Fruit fly (Drosophila melanogaster): ENCODE results near the gene CG12075.

Gene CG12075

DNA sequence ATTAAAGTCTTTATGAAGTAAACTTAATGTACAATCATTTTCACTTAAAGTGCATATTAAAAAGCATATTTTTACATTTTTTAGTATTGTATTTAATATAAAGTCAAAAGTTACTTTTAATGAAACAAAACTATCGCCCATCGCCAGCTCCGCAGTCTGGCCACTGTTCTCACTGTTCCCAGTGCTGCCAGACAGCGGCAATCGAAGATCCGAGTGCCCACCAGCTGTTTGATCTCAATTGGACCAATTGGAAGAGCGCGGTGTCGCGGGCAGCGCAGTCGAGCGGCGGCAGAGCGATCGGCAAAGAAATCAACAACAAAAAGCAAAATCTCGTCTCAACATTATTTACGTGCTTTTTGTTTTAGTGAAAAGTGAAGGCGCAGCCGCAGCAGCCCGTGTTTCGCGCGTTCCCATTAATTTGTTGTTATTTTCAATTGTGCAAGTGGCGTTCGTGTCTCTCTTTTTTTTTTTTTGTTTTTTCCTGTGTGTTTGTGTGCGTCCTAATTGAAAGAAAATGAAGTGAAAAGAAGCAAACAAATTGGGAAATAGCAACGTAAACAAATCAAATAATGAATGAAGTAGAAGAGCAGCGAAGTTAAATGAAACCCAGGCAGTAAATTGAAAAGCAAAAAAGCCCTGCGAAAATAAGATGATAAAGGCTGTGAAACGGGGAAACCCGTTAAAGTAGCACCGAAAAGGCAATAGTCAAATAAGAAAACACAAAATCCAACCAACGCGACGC is 68.9 kb downstream of the CG12075 start, which contains the start of gene rdgA (continued):
- TF ChIP-seq Smox (GFP tag; optimal IDR thresholded peaks at IDR 0.05) = no peak
- TF ChIP-seq CG6792 (GFP tag; optimal IDR thresholded peaks at IDR 0.05) = no peak
- no peak for TF ChIP-seq fd85E (GFP tag; optimal IDR thresholded peaks at IDR 0.05)
- no peak for TF ChIP-seq CG9139 (GFP tag; optimal IDR thresholded peaks at IDR 0.05)
- TF ChIP-seq Blimp-1 (GFP tag; optimal IDR thresholded peaks at IDR 0.05) = no peak
- peak; percentile 46; the same call in 1 of the 3 replicates for TF ChIP-seq eg (GFP tag; IDR thresholded peaks at IDR 0.05)
- no peak for TF ChIP-seq CG32006 (GFP tag; optimal IDR thresholded peaks at IDR 0.05)
- TF ChIP-seq CG4318 (GFP tag; optimal IDR thresholded peaks at IDR 0.05) = no peak
- TF ChIP-seq Eip93F (GFP tag; optimal IDR thresholded peaks at IDR 0.05) = no peak
- TF ChIP-seq esn (GFP tag; optimal IDR thresholded peaks at IDR 0.05) = peak; percentile 1
- peak; percentile 53 for TF ChIP-seq Eip78C (GFP tag)
- peak; percentile 0 for TF ChIP-seq cyc (GFP tag; optimal IDR thresholded peaks at IDR 0.05)
- TF ChIP-seq fkh (GFP tag; optimal IDR thresholded peaks at IDR 0.05) = peak; percentile 17
- TF ChIP-seq CG6854 (GFP tag; optimal IDR thresholded peaks at IDR 0.05) = no peak

dm6 chrX:8907547-8907813 is 69.4 kb downstream of the CG12075 start:
- TF ChIP-seq Eip75B (GFP tag; optimal IDR thresholded peaks at IDR 0.05) (no peak), Sox15 (GFP tag; optimal IDR thresholded peaks at IDR 0.05) (no peak), CG3919 (GFP tag; optimal IDR thresholded peaks at IDR 0.05) (no peak), spab (GFP tag; optimal IDR thresholded peaks at IDR 0.05) (no peak), CG11294 (GFP tag; IDR thresholded peaks at IDR 0.05) (no peak), Eip93F (GFP tag; optimal IDR thresholded peaks at IDR 0.05) (no peak), fkh (GFP tag; optimal IDR thresholded peaks at IDR 0.05) (no peak), esn (GFP tag; optimal IDR thresholded peaks at IDR 0.05) (no peak), Lpt (GFP tag; optimal IDR thresholded peaks at IDR 0.05) (no peak), Sox102F (GFP tag; optimal IDR thresholded peaks at IDR 0.05) (no peak), Blimp-1 (GFP tag; optimal IDR thresholded peaks at IDR 0.05) (no peak), Gug (GFP tag; IDR thresholded peaks at IDR 0.05) (no peak), Hr39 (GFP tag; optimal IDR thresholded peaks at IDR 0.05) (no peak), cyc (GFP tag; optimal IDR thresholded peaks at IDR 0.05) (no peak), Met (GFP tag; optimal IDR thresholded peaks at IDR 0.05) (no peak), ss (GFP tag; optimal IDR thresholded peaks at IDR 0.05) (no peak), CG1621 (tag; optimal IDR thresholded peaks at IDR 0.05) (no peak)

DNA sequence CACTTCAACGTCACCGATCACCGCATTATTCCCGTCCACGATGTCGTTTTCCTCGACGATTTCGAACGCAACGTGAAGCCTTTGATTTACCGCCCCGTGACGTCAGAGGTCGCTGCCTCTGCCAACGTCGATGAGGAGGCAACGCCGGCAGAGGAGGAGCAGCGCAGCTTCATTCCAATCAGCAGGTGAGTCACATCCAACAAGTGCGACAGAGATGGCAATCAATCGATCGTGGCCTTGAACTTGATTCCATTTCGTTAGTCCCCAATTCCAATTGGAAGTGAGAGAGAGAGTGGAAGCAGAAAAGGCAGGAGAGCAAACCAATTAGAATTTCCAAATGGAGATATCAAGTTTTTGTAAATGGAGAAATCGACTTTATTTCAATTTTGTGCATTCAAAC is 70.0 kb downstream of the CG12075 start:
- TF ChIP-seq Blimp-1 (GFP tag; optimal IDR thresholded peaks at IDR 0.05) (peak; percentile 2), topi (GFP tag; optimal IDR thresholded peaks at IDR 0.05) (no peak)

- TF ChIP-seq net (GFP tag; optimal IDR thresholded peaks at IDR 0.05) (no peak), esn (GFP tag; optimal IDR thresholded peaks at IDR 0.05) (no peak), CG31627 (GFP tag; optimal IDR thresholded peaks at IDR 0.05) (no peak), topi (GFP tag; optimal IDR thresholded peaks at IDR 0.05) (no peak), Eip78C (GFP tag) (no peak), CG34406 (GFP tag; optimal IDR thresholded peaks at IDR 0.05) (no peak), CG6276 (GFP tag; optimal IDR thresholded peaks at IDR 0.05) (no peak), CG10631 (GFP tag; optimal IDR thresholded peaks at IDR 0.05) (no peak), CG10669 (GFP tag; optimal IDR thresholded peaks at IDR 0.05) (no peak), CG6808 (GFP tag; optimal IDR thresholded peaks at IDR 0.05) (no peak), CG8632 (GFP tag; optimal IDR thresholded peaks at IDR 0.05) (no peak), CG11294 (GFP tag; IDR thresholded peaks at IDR 0.05) (no peak), Sox102F (GFP tag; optimal IDR thresholded peaks at IDR 0.05) (no peak)
Measured at dm6 chrX:8911878-8912277, 73.8 kb downstream of the CG12075 start.
